Worm (Caenorhabditis elegans) whole organism, midembryonic: ENCODE results near the gene C06E7.4.

ENCODE experiments used
- T22C8.4 ChIP-seq: fragments of 200-800 bp; sonication (Bioruptor generic); IDR thresholded peaks from 2 replicates; pipeline ENCODE4 v1.3.6; 2022; ENCODE audit warnings: missing genetic modification characterization, missing compliant biosample characterization
- cog-1 ChIP-seq: sonication (generic microtip); optimal IDR thresholded peaks from 2 replicates; lab custom pipeline; 2016; ENCODE audit warnings: missing genetic modification characterization, missing compliant biosample characterization
- flt-1 ChIP-seq: fragments of 200-800 bp; sonication (Bioruptor generic); IDR thresholded peaks from 2 replicates; pipeline ENCODE4 v1.3.6; 2022; ENCODE audit warnings: missing genetic modification characterization, missing compliant biosample characterization
- med-1 ChIP-seq: sonication (generic microtip); optimal IDR thresholded peaks from 2 replicates; lab custom pipeline; 2017; ENCODE audit warnings: missing genetic modification characterization, mild to moderate bottlenecking, missing compliant biosample characterization, antibody characterized with exemption, missing genetic modification reagents; ENCODE audit not compliant: insufficient read depth
- tab-1 ChIP-seq: fragments of 200-800 bp; sonication (Bioruptor generic); IDR thresholded peaks from 2 replicates; pipeline ENCODE4 v1.3.6; 2022; ENCODE audit warnings: missing genetic modification characterization, missing compliant biosample characterization
- ztf-23 ChIP-seq: fragments of 200-800 bp; sonication (Bioruptor generic); IDR thresholded peaks from 2 replicates; pipeline ENCODE4 v1.3.6; 2022; ENCODE audit warnings: missing genetic modification reagents, missing genetic modification characterization, missing compliant biosample characterization

ce11 chrIV:5806909-5807308, 52.9 kb downstream of the C06E7.4 start, which contains the start of gene lntl-1:
- TF ChIP-seq tab-1 (GFP tag; lab: Robert Waterston, UW) (no peak), ztf-23 (GFP tag; lab: Robert Waterston, UW) (no peak), cog-1 (tag; lab: Kevin White, UChicago) (no peak), T22C8.4 (GFP tag; lab: Robert Waterston, UW) (no peak), flt-1 (GFP tag; lab: Robert Waterston, UW) (no peak), med-1 (GFP tag; lab: Kevin White, UChicago) (no peak)
